Fruit fly (Drosophila melanogaster) whole organism, embryonic: ENCODE measurements around the gene capu.

Experiments used
- Ada2b ChIP-seq: fragments of 200-800 bp; sonication (Bioruptor generic); IDR thresholded peaks from 2 replicates; pipeline ENCODE4 v1.3.6; 2022; ENCODE audit warnings: missing biosample characterization, missing genetic modification characterization
- B-H2 ChIP-seq: fragments of 200-800 bp; sonication (Bioruptor generic); optimal IDR thresholded peaks from 2 replicates; lab custom pipeline; 2018; ENCODE audit warnings: missing biosample characterization, mild to moderate bottlenecking, missing genetic modification characterization
- BEAF-32 ChIP-seq: fragments of 200-800 bp; sonication (Bioruptor generic); optimal IDR thresholded peaks from 3 replicates; lab custom pipeline; 2017; ENCODE audit warnings: missing biosample characterization, missing genetic modification characterization, mild to moderate bottlenecking, moderate library complexity, missing genetic modification reagents
- CG1024 ChIP-seq: fragments of 200-800 bp; sonication (Bioruptor generic); IDR thresholded peaks from 2 replicates; pipeline ENCODE4 v1.3.6; 2022; ENCODE audit warnings: missing biosample characterization, missing genetic modification characterization
- CG10565 ChIP-seq: fragments of 200-800 bp; sonication (Bioruptor generic); optimal IDR thresholded peaks from 3 replicates; lab custom pipeline; 2016; ENCODE audit warnings: missing biosample characterization, mild to moderate bottlenecking, missing genetic modification characterization
- CG11085 ChIP-seq: fragments of 200-800 bp; sonication (Bioruptor generic); IDR thresholded peaks from 2 replicates; pipeline ENCODE4 v1.3.6; 2022; ENCODE audit warnings: missing biosample characterization, missing genetic modification characterization
- CG11093 ChIP-seq: fragments of 200-800 bp; sonication (Bioruptor generic); IDR thresholded peaks from 3 replicates; pipeline ENCODE4 v1.3.6; 2022; ENCODE audit warnings: missing biosample characterization, missing genetic modification characterization
- CG15514 ChIP-seq: fragments of 200-800 bp; sonication (Bioruptor generic); optimal IDR thresholded peaks from 3 replicates; lab custom pipeline; 2017; ENCODE audit warnings: missing biosample characterization, missing genetic modification characterization, mild to moderate bottlenecking, moderate library complexity, missing genetic modification reagents
- CG2120 ChIP-seq: fragments of 200-800 bp; sonication (Bioruptor generic); optimal IDR thresholded peaks from 3 replicates; lab custom pipeline; 2016; ENCODE audit warnings: missing biosample characterization, missing genetic modification characterization
- CG2889 ChIP-seq: fragments of 200-800 bp; sonication (Bioruptor generic); IDR thresholded peaks from 3 replicates; pipeline ENCODE4 v1.3.6; 2022; ENCODE audit warnings: missing biosample characterization, missing genetic modification characterization
- CG31441 ChIP-seq: fragments of 200-800 bp; sonication (Bioruptor generic); IDR thresholded peaks from 2 replicates; pipeline ENCODE4 v1.3.6; 2022; ENCODE audit warnings: missing biosample characterization, missing genetic modification characterization
- CG32767 ChIP-seq: fragments of 200-800 bp; sonication (Bioruptor generic); IDR thresholded peaks from 2 replicates; pipeline ENCODE4 v1.3.6; 2022; ENCODE audit warnings: missing biosample characterization, missing genetic modification characterization
- CG4820 ChIP-seq: fragments of 200-800 bp; sonication (Bioruptor generic); optimal IDR thresholded peaks from 3 replicates; lab custom pipeline; 2016; ENCODE audit warnings: missing biosample characterization, missing genetic modification characterization
- CG7786 ChIP-seq: fragments of 200-800 bp; sonication (Bioruptor generic); optimal IDR thresholded peaks from 2 replicates; lab custom pipeline; 2016; ENCODE audit warnings: missing biosample characterization, missing genetic modification characterization
- CG7928 ChIP-seq: fragments of 200-800 bp; sonication (Bioruptor generic); optimal IDR thresholded peaks from 2 replicates; lab custom pipeline; 2017; ENCODE audit warnings: missing biosample characterization, mild to moderate bottlenecking, missing genetic modification characterization
- CG8089 ChIP-seq: fragments of 200-800 bp; sonication (Bioruptor generic); optimal IDR thresholded peaks from 3 replicates; lab custom pipeline; 2016; ENCODE audit warnings: missing biosample characterization, missing genetic modification characterization
- CG8359 ChIP-seq: fragments of 200-800 bp; sonication (Bioruptor generic); optimal IDR thresholded peaks from 2 replicates; lab custom pipeline; 2017; ENCODE audit warnings: missing biosample characterization, mild to moderate bottlenecking, missing genetic modification characterization, borderline replicate concordance
- CG9215 ChIP-seq: fragments of 200-800 bp; sonication (Bioruptor generic); IDR thresholded peaks from 2 replicates; pipeline ENCODE4 v1.3.6; 2022; ENCODE audit warnings: missing biosample characterization, missing genetic modification characterization
- D ChIP-seq, 2 experiments: fragments of 200-800 bp in 1 of 2; fragments of >200 bp in 1 of 2; sonication (Bioruptor generic) in 1 of 2; optimal IDR thresholded peaks; 2 replicates in 1 of 2; 3 replicates in 1 of 2; lab custom pipeline; 2017; ENCODE audit warnings: mild to moderate bottlenecking in 1 of 2, missing biosample characterization in 1 of 2, missing genetic modification characterization in 1 of 2, missing genetic modification reagents in 1 of 2
- Dek ChIP-seq: fragments of 200-800 bp; sonication (Bioruptor generic); optimal IDR thresholded peaks from 3 replicates; lab custom pipeline; 2019; ENCODE audit warnings: missing biosample characterization, mild to moderate bottlenecking, missing genetic modification characterization, moderate library complexity
- ERR ChIP-seq: fragments of 200-800 bp; sonication (Bioruptor generic); optimal IDR thresholded peaks from 2 replicates; lab custom pipeline; 2016; ENCODE audit warnings: missing biosample characterization, missing genetic modification characterization
- Hmr ChIP-seq: fragments of 200-800 bp; sonication (Bioruptor generic); optimal IDR thresholded peaks from 3 replicates; lab custom pipeline; 2017; ENCODE audit warnings: mild to moderate bottlenecking, missing biosample characterization, missing genetic modification reagents, missing genetic modification characterization
- Hmx ChIP-seq: fragments of 200-800 bp; sonication (Bioruptor generic); optimal IDR thresholded peaks from 2 replicates; lab custom pipeline; 2016; ENCODE audit warnings: missing biosample characterization, missing genetic modification characterization
- Lpt ChIP-seq: fragments of >200 bp; optimal IDR thresholded peaks from 2 replicates; lab custom pipeline; 2018; ENCODE audit warnings: missing biosample characterization, missing genetic modification characterization
- Myb ChIP-seq: fragments of 200-800 bp; sonication (Bioruptor generic); optimal IDR thresholded peaks from 2 replicates; lab custom pipeline; 2016; ENCODE audit warnings: missing biosample characterization, missing genetic modification characterization
- NK7.1 ChIP-seq: fragments of 200-800 bp; sonication (Bioruptor generic); optimal IDR thresholded peaks from 3 replicates; lab custom pipeline; 2016; ENCODE audit warnings: missing biosample characterization, missing genetic modification characterization
- Usf ChIP-seq: fragments of 200-800 bp; sonication (Bioruptor generic); optimal IDR thresholded peaks from 2 replicates; lab custom pipeline; 2017; ENCODE audit warnings: missing genotype, missing biosample characterization, missing genetic modification characterization
- Xbp1 ChIP-seq: fragments of 200-800 bp; sonication (Bioruptor generic); optimal IDR thresholded peaks from 3 replicates; lab custom pipeline; 2016; ENCODE audit warnings: missing biosample characterization, mild to moderate bottlenecking, missing genetic modification characterization
- ac ChIP-seq: fragments of 200-800 bp; sonication (Bioruptor generic); optimal IDR thresholded peaks from 3 replicates; lab custom pipeline; 2017; ENCODE audit warnings: missing biosample characterization, mild to moderate bottlenecking, missing genetic modification characterization
- ash1 ChIP-seq: fragments of 200-800 bp; sonication (Bioruptor generic); optimal IDR thresholded peaks from 2 replicates; lab custom pipeline; 2018; ENCODE audit warnings: missing biosample characterization, mild to moderate bottlenecking, missing genetic modification characterization
- crc ChIP-seq: fragments of 200-800 bp; sonication (Bioruptor generic); optimal IDR thresholded peaks from 2 replicates; lab custom pipeline; 2016; ENCODE audit warnings: missing biosample characterization, missing genetic modification characterization
- danr ChIP-seq: fragments of 200-800 bp; sonication (Bioruptor generic); IDR thresholded peaks from 2 replicates; pipeline ENCODE4 v1.3.6; 2022; ENCODE audit warnings: missing biosample characterization, missing genetic modification characterization
- disco-r ChIP-seq: fragments of 200-800 bp; sonication (Bioruptor generic); optimal IDR thresholded peaks from 2 replicates; lab custom pipeline; 2016; ENCODE audit warnings: missing biosample characterization, missing genetic modification characterization
- ewg ChIP-seq: fragments of 200-800 bp; sonication (Bioruptor generic); optimal IDR thresholded peaks from 3 replicates; lab custom pipeline; 2017; ENCODE audit warnings: mild to moderate bottlenecking, missing biosample characterization, missing genetic modification reagents, missing genetic modification characterization
- fd96Cb ChIP-seq: fragments of 200-800 bp; sonication (Bioruptor generic); optimal IDR thresholded peaks from 2 replicates; lab custom pipeline; 2018; ENCODE audit warnings: missing biosample characterization, mild to moderate bottlenecking, missing genetic modification characterization, moderate library complexity
- gfzf ChIP-seq: fragments of 200-800 bp; sonication (Bioruptor generic); optimal IDR thresholded peaks from 2 replicates; lab custom pipeline; 2016; ENCODE audit warnings: missing biosample characterization, mild to moderate bottlenecking, missing genetic modification characterization, moderate library complexity
- jigr1 ChIP-seq: fragments of 200-800 bp; sonication (Bioruptor generic); IDR thresholded peaks from 3 replicates; pipeline ENCODE4 v1.3.6; 2022; ENCODE audit warnings: missing biosample characterization, missing genetic modification characterization
- nerfin-1 ChIP-seq: fragments of 200-800 bp; sonication (Bioruptor generic); optimal IDR thresholded peaks from 3 replicates; lab custom pipeline; 2019; ENCODE audit warnings: missing biosample characterization, mild to moderate bottlenecking, missing genetic modification characterization, moderate library complexity
- nmo ChIP-seq: fragments of 200-800 bp; sonication (Bioruptor generic); optimal IDR thresholded peaks from 2 replicates; lab custom pipeline; 2018; ENCODE audit warnings: missing biosample characterization, mild to moderate bottlenecking, missing genetic modification characterization, moderate library complexity
- odd ChIP-seq: fragments of 200-800 bp; sonication (Bioruptor generic); optimal IDR thresholded peaks from 2 replicates; lab custom pipeline; 2017; ENCODE audit warnings: missing biosample characterization, mild to moderate bottlenecking, missing genetic modification characterization
- otp ChIP-seq: fragments of 200-800 bp; sonication (Bioruptor generic); IDR thresholded peaks from 3 replicates; pipeline ENCODE4, ENCODE4 v1.3.6; 2022; ENCODE audit warnings: missing biosample characterization, missing genetic modification characterization
- pb ChIP-seq: fragments of 200-800 bp; sonication (Bioruptor generic); optimal IDR thresholded peaks from 3 replicates; lab custom pipeline; 2016; ENCODE audit warnings: missing biosample characterization, missing genetic modification characterization
- ranshi ChIP-seq: fragments of 200-800 bp; sonication (Bioruptor generic); IDR thresholded peaks from 2 replicates; pipeline ENCODE4 v1.3.6; 2022; ENCODE audit warnings: missing biosample characterization, missing genetic modification characterization
- sd ChIP-seq: fragments of 200-800 bp; sonication (Bioruptor generic); optimal IDR thresholded peaks from 3 replicates; lab custom pipeline; 2018; ENCODE audit warnings: missing biosample characterization, mild to moderate bottlenecking, missing genetic modification characterization, moderate library complexity
- slou ChIP-seq: fragments of 200-800 bp; sonication (Bioruptor generic); optimal IDR thresholded peaks from 3 replicates; lab custom pipeline; 2016; ENCODE audit warnings: missing biosample characterization, missing genetic modification characterization
- tll ChIP-seq, 2 experiments: fragments of 200-800 bp in 1 of 2; fragments of >200 bp in 1 of 2; sonication (Bioruptor generic) in 1 of 2; optimal IDR thresholded peaks; 2 replicates each; lab custom pipeline; 2017 to 2019; ENCODE audit warnings: missing biosample characterization in 2 of 2, missing genetic modification characterization in 2 of 2, mild to moderate bottlenecking in 1 of 2, moderate library complexity in 1 of 2
- trh ChIP-seq: fragments of 200-800 bp; sonication (Bioruptor generic); optimal IDR thresholded peaks from 2 replicates; lab custom pipeline; 2016; ENCODE audit warnings: missing biosample characterization, missing genetic modification characterization
- vnd ChIP-seq: fragments of 200-800 bp; sonication (Bioruptor generic); IDR thresholded peaks from 3 replicates; pipeline ENCODE4 v1.3.6; 2022; ENCODE audit warnings: missing biosample characterization, missing genetic modification characterization; ENCODE audit not compliant: partially characterized antibody
- zen2 ChIP-seq: fragments of 200-800 bp; sonication (Bioruptor generic); IDR thresholded peaks from 3 replicates; pipeline ENCODE4 v1.3.6; 2022; ENCODE audit warnings: missing biosample characterization, missing genetic modification characterization; ENCODE audit not compliant: partially characterized antibody
- zf30C ChIP-seq: fragments of 200-800 bp; sonication (Bioruptor generic); optimal IDR thresholded peaks from 3 replicates; lab custom pipeline; 2018; ENCODE audit warnings: missing biosample characterization, mild to moderate bottlenecking, missing genetic modification characterization

The capu gene

DNA sequence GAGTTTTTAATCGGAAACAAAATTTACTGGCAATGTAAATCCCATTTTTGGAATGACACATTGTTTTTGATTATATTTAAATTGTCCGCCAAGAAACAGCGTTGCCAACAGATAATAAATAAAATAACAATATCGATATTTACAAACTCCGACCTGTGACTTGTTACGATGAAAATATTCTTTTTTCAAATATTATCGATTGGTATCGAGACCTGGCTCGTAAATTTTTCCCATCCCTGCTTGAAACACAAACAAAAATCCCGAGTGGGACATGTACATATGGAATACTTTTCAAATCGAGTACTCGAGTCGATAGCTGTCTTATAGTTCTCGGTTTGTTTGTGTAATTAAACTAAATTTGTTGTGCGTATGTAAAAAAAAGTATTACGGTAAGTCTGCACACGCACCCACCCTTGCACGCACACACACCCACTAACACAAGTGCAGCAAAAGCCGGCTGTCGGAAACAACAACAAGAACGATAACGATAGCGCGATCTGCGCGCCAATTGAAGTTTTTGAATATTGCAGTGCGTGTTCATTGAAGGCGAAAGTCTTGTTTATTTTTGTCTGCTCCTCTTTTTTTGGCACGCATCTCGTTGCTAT lies 40.1 kb downstream of the capu start, which contains the start of gene TTLL4B (continued):
- TF ChIP-seq D (optimal IDR thresholded peaks at IDR 0.05; lab: Kevin White, UChicago) (no peak), D (GFP tag; optimal IDR thresholded peaks at IDR 0.05; lab: Kevin White, UChicago) (no peak), Xbp1 (GFP tag; lab: Kevin White, UChicago) (no peak), Lpt (GFP tag; lab: Kevin White, UChicago) (no peak), disco-r (GFP tag; lab: Kevin White, UChicago) (no peak), CG15514 (no peak), zen2 (GFP tag; lab: Robert Waterston, UW) (peak; percentile 81), gfzf (GFP tag; lab: Kevin White, UChicago) (peak; percentile 19), jigr1 (GFP tag; lab: Robert Waterston, UW) (no peak), NK7.1 (GFP tag; lab: Kevin White, UChicago) (no peak), Dek (no peak), BEAF-32 (GFP tag; lab: Kevin White, UChicago) (peak; percentile 95), CG2889 (GFP tag; lab: Robert Waterston, UW) (no peak), odd (no peak), CG11085 (no peak), CG7928 (peak; percentile 84), CG8089 (GFP tag; lab: Kevin White, UChicago) (no peak), Hmr (GFP tag; lab: Kevin White, UChicago) (no peak), sd (tag; lab: Kevin White, UChicago) (no peak), trh (no peak), ranshi (GFP tag; lab: Robert Waterston, UW) (no peak), B-H2 (no peak), CG7786 (GFP tag; lab: Kevin White, UChicago) (no peak), Myb (GFP tag; lab: Kevin White, UChicago) (peak; percentile 23), ac (GFP tag; lab: Kevin White, UChicago) (no peak), CG9215 (GFP tag; lab: Robert Waterston, UW) (peak; percentile 98), CG8359 (GFP tag; lab: Kevin White, UChicago) (no peak), slou (no peak), CG4820 (GFP tag; lab: Kevin White, UChicago) (no peak), pb (GFP tag; lab: Kevin White, UChicago) (no peak), CG32767 (GFP tag; lab: Robert Waterston, UW) (no peak), Usf (GFP tag; lab: Kevin White, UChicago) (no peak), crc (GFP tag; lab: Kevin White, UChicago) (no peak), ash1 (no peak), vnd (GFP tag; lab: Robert Waterston, UW) (peak; percentile 92), Hmx (no peak), nerfin-1 (tag; lab: Kevin White, UChicago) (peak; percentile 11), tll (GFP tag; optimal IDR thresholded peaks at IDR 0.05; lab: Kevin White, UChicago) (no peak), zf30C (GFP tag; lab: Kevin White, UChicago) (no peak), nmo (peak; percentile 58), CG11093 (GFP tag; lab: Robert Waterston, UW) (no peak), CG10565 (GFP tag; lab: Kevin White, UChicago) (no peak), otp (no peak), ERR (GFP tag; lab: Kevin White, UChicago) (no peak), danr (GFP tag; lab: Robert Waterston, UW) (no peak), Ada2b (GFP tag; lab: Robert Waterston, UW) (no peak), CG1024 (GFP tag; lab: Robert Waterston, UW) (no peak), CG31441 (GFP tag; lab: Robert Waterston, UW) (peak; percentile 57), fd96Cb (no peak), ewg (GFP tag; lab: Kevin White, UChicago) (no peak), CG2120 (GFP tag; lab: Kevin White, UChicago) (peak; percentile 25)
